Fruit fly (Drosophila melanogaster): Measurements from ENCODE around the gene CG13884.

The CG13884 gene

DNA sequence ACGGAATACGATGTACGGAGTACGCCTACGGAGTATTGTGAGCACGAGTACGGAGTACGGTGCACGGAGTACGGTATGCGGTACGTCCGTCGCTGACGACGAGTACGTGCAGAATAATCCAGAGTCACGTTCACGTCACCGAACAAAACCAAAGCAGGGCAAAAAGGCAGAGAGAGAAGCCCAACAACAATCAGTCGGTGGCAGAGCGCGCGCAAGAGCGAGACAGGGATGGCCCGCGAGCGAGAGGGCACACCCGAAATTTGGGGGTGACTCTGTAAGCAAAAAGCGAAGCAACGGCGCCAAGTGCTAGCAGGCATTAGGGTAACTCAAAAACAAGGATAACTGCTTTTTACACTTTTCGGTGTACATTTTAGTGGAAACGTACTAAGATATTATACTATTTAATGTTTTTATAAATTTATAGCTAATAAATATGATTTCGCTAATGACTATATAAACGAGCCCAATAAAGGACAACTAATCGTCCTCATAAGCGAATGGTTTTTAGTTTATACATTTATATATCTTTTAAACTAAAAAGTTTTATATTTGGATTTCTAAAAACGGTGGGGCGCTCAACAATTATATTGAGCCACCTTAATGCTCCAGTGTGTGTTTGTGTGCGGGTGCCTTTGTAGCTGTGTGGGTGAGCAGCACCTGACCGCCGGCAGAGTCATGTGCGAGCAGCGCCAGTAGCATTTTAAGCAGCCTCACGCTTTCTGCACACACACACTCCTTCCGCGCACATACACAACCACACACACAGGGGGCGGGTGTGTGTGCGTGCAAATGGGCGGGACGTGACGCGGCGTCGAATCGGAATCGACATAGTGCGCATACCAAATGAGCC, 11.2 kb upstream of the CG13884 start:
- peak; percentile 69 for TF ChIP-seq Snoo (tag; optimal IDR thresholded peaks at IDR 0.05)
- TF ChIP-seq CG8159 (tag; optimal IDR thresholded peaks at IDR 0.05) = peak; percentile 89
- TF ChIP-seq CG8301 (tag; optimal IDR thresholded peaks at IDR 0.05) = peak; percentile 59
- peak; percentile 65; the same call in 2 of the 3 replicates for TF ChIP-seq CG4496 (GFP tag; IDR thresholded peaks at IDR 0.05)
- TF ChIP-seq CG15710 (tag; optimal IDR thresholded peaks at IDR 0.05) = peak; percentile 77
- peak; percentile 68 for TF ChIP-seq CG14655 (GFP tag; optimal IDR thresholded peaks at IDR 0.05)
- TF ChIP-seq CG34367 (tag; optimal IDR thresholded peaks at IDR 0.05) = peak; percentile 50
- no peak for TF ChIP-seq rn (GFP tag; IDR thresholded peaks at IDR 0.05)
- peak; percentile 48; the same call in 1 of the 2 replicates for TF ChIP-seq CG32121 (GFP tag; IDR thresholded peaks at IDR 0.05)
- no peak for TF ChIP-seq CG13204 (GFP tag; optimal IDR thresholded peaks at IDR 0.05)
- no peak for TF ChIP-seq gl (tag; optimal IDR thresholded peaks at IDR 0.05)
- peak; percentile 66 for TF ChIP-seq Pif1A (GFP tag; optimal IDR thresholded peaks at IDR 0.05)
- TF ChIP-seq CG9948 (tag; optimal IDR thresholded peaks at IDR 0.05) = peak; percentile 69
- TF ChIP-seq Pif1B (GFP tag; optimal IDR thresholded peaks at IDR 0.05) = peak; percentile 48
- peak; percentile 72 for TF ChIP-seq CG17806 (tag; optimal IDR thresholded peaks at IDR 0.05)
- TF ChIP-seq EcR (GFP tag; optimal IDR thresholded peaks at IDR 0.05) = no peak

DNA sequence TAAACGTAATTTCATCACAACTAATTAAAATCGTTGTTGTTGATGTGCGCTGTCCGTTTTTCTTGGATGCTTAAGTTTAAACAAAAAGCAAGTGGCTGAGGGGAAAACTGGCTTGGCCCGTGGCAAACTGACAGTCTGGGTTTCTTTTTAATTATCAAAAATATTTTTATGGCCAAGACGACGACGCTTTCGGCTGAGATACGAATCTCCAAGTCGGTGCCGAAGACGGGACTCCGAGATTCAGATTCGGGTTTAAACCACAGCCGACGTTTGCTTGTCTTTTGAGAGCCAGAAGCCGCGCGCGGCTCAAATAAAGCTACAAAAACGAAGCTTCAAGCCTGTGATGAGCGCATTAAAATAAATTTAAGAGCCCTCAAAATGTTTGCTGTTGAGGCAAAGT, 9.4 kb upstream of the CG13884 start:
- TF ChIP-seq Pif1B (GFP tag; optimal IDR thresholded peaks at IDR 0.05) = no peak
- no peak for TF ChIP-seq Ets98B (GFP tag; IDR thresholded peaks at IDR 0.05)
- no peak for TF ChIP-seq CG9948 (tag; optimal IDR thresholded peaks at IDR 0.05)
- TF ChIP-seq Pif1A (GFP tag; optimal IDR thresholded peaks at IDR 0.05) = no peak
- TF ChIP-seq CG8159 (tag; optimal IDR thresholded peaks at IDR 0.05) = no peak
- no peak for TF ChIP-seq CG10348 (GFP tag; IDR thresholded peaks at IDR 0.05)
- no peak for TF ChIP-seq Snoo (tag; optimal IDR thresholded peaks at IDR 0.05)
- TF ChIP-seq CG32121 (GFP tag; IDR thresholded peaks at IDR 0.05) = no peak
- no peak for TF ChIP-seq fd96Ca (GFP tag; IDR thresholded peaks at IDR 0.05)
- TF ChIP-seq D1 (tag; optimal IDR thresholded peaks at IDR 0.05) = no peak
- no peak for TF ChIP-seq gl (tag; optimal IDR thresholded peaks at IDR 0.05)
- TF ChIP-seq CG14655 (GFP tag; optimal IDR thresholded peaks at IDR 0.05) = no peak
- no peak for TF ChIP-seq CG12605 (GFP tag; IDR thresholded peaks at IDR 0.05)
- TF ChIP-seq CG17806 (tag; optimal IDR thresholded peaks at IDR 0.05) = no peak
- TF ChIP-seq CG13204 (GFP tag; optimal IDR thresholded peaks at IDR 0.05) = no peak
- TF ChIP-seq EcR (GFP tag; optimal IDR thresholded peaks at IDR 0.05) = no peak
- TF ChIP-seq CG8301 (tag; optimal IDR thresholded peaks at IDR 0.05) = no peak
- no peak for TF ChIP-seq CG4496 (GFP tag; IDR thresholded peaks at IDR 0.05)
- TF ChIP-seq CG34367 (tag; optimal IDR thresholded peaks at IDR 0.05) = no peak
- TF ChIP-seq rn (GFP tag; IDR thresholded peaks at IDR 0.05) = no peak

DNA sequence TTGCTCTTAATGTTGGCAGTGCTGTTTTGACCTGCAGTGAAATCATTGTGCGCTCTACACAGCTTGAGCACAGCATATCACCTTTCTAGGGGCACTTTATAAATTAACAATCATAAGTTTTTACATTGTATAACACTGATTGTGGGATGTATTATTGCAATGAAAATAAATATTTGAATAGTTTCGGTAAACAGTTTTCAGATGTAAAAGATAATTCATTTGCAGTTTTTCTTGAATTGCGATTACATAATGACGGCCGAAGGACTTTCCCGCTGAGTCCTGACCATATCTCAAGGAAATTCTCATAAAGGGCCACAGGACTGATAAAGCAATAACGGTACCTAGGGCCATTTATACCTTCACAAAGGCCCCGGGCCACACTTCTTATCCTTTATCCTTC, 8.3 kb upstream of the CG13884 start:
- TF ChIP-seq D1 (tag; optimal IDR thresholded peaks at IDR 0.05) (no peak), CG4496 (GFP tag; IDR thresholded peaks at IDR 0.05) (no peak), CG8301 (tag; optimal IDR thresholded peaks at IDR 0.05) (no peak), CG15710 (tag; optimal IDR thresholded peaks at IDR 0.05) (no peak), gl (tag; optimal IDR thresholded peaks at IDR 0.05) (no peak)

DNA sequence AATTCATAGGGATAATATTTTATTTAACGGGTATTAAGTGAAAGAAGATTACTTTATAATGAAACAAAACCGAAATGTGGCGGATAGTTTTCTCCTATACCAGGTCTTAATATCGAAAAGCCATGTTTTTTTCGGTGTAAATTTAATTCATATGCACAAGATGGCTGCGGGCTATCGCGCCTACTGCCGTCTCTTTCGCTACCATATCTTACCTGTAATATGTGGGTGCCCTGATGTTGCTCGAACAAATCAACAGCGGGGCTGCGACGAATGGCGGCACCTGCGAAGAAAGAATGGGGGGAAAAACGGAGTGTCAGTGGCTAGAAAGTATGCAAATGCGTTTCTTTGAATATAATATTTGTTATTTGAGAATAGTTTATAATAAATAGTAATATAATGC, 5.0 kb upstream of the CG13884 start:
- TF ChIP-seq Pif1B (GFP tag; optimal IDR thresholded peaks at IDR 0.05) (no peak), Ets98B (GFP tag; IDR thresholded peaks at IDR 0.05) (no peak), Snoo (tag; optimal IDR thresholded peaks at IDR 0.05) (no peak), CG32121 (GFP tag; IDR thresholded peaks at IDR 0.05) (no peak), CG4496 (GFP tag; IDR thresholded peaks at IDR 0.05) (no peak), Pif1A (GFP tag; optimal IDR thresholded peaks at IDR 0.05) (no peak)

DNA sequence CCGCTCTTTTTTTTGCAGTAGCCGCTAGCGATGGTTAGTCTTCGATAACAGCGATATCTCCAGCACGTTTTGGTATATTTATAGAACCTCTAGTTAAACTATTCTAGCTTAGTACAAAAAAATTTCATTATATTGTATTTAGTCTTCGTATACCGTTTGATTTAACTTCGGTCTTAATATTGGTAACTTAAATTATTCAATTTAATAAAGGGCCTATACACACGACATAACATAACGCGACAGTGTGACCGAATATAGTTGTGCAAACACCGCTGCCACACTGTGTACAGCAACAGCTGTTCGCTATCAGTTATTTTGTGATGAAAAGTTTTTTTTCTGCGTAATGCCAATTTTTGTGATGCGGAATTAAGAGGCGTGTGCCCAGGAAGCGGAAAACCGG, 5.0 kb downstream of the CG13884 start, which contains the start of the genes Cdc5 and CG1233:
Gene Cdc5, minus strand, starts transcription at position 183 of the 400 bp plus-strand sequence.
Gene CG1233, plus strand, starts transcription at position 272 of the 400 bp plus-strand sequence.
- no peak for TF ChIP-seq CG34367 (tag; optimal IDR thresholded peaks at IDR 0.05)
- TF ChIP-seq CG9948 (tag; optimal IDR thresholded peaks at IDR 0.05) = no peak
- peak; percentile 27; the same call in 1 of the 2 replicates for TF ChIP-seq CG32121 (GFP tag; IDR thresholded peaks at IDR 0.05)
- no peak for TF ChIP-seq Pif1A (GFP tag; optimal IDR thresholded peaks at IDR 0.05)
- TF ChIP-seq CG8159 (tag; optimal IDR thresholded peaks at IDR 0.05) = no peak
- no peak for TF ChIP-seq EcR (GFP tag; optimal IDR thresholded peaks at IDR 0.05)

DNA sequence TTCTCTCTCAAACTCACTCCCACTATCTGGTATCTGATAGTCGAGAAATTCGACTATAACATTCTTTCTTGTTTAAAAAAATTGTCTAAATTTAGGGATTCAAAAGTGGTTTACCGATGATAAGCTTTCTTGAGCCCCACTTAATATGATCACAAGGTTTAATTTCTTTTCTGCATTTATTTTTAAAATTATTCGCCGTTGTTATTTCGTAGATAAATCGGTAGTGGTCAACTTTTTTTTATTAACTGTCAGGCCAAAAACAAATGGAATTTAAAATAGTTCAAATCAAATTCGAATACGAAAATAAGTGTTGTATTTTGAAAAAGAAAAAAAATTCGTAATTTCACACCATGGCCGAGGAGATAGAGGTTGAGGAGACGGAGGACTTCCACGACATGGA, 8.6 kb downstream of the CG13884 start, which contains the start of gene Roc1b:
Gene Roc1b, plus strand, starts transcription at position 301 of the 400 bp plus-strand sequence.
- no peak for TF ChIP-seq CG8301 (tag; optimal IDR thresholded peaks at IDR 0.05)
- no peak for TF ChIP-seq CG15710 (tag; optimal IDR thresholded peaks at IDR 0.05)
- no peak for TF ChIP-seq Pif1A (GFP tag; optimal IDR thresholded peaks at IDR 0.05)
- no peak for TF ChIP-seq EcR (GFP tag; optimal IDR thresholded peaks at IDR 0.05)
- no peak for TF ChIP-seq CG12605 (GFP tag; IDR thresholded peaks at IDR 0.05)
- no peak for TF ChIP-seq CG17806 (tag; optimal IDR thresholded peaks at IDR 0.05)
- TF ChIP-seq Ets98B (GFP tag; IDR thresholded peaks at IDR 0.05) = no peak
- no peak for TF ChIP-seq Pif1B (GFP tag; optimal IDR thresholded peaks at IDR 0.05)
- no peak for TF ChIP-seq CG4496 (GFP tag; IDR thresholded peaks at IDR 0.05)
- no peak for TF ChIP-seq CG32121 (GFP tag; IDR thresholded peaks at IDR 0.05)
- TF ChIP-seq Snoo (tag; optimal IDR thresholded peaks at IDR 0.05) = no peak
- TF ChIP-seq CG10348 (GFP tag; IDR thresholded peaks at IDR 0.05) = no peak
- TF ChIP-seq fd96Ca (GFP tag; IDR thresholded peaks at IDR 0.05) = no peak
- no peak for TF ChIP-seq CG34367 (tag; optimal IDR thresholded peaks at IDR 0.05)
- no peak for TF ChIP-seq CG14655 (GFP tag; optimal IDR thresholded peaks at IDR 0.05)
